Worm (Caenorhabditis elegans) whole organism, L3 larva: ENCODE measurements around the gene W05H7.1.

Experiments used
- ZK546.5 ChIP-seq: sonication (generic microtip); optimal IDR thresholded peaks from 2 replicates; lab custom pipeline; 2017; ENCODE audit warnings: missing biosample characterization, missing genetic modification characterization
- elt-3 ChIP-seq, 3 experiments: fragments of 150-350 bp in 1 of 3; sonication (generic microtip) in 2 of 3; optimal IDR thresholded peaks; 2 replicates in 2 of 3; 4 replicates in 1 of 3; lab custom pipeline; 2014 to 2017; ENCODE audit warnings: missing biosample characterization in 3 of 3, missing genetic modification characterization in 3 of 3
- jun-1 ChIP-seq: fragments of 150-350 bp; optimal IDR thresholded peaks from 2 replicates; lab custom pipeline; 2014; ENCODE audit warnings: missing biosample characterization, missing genetic modification reagents, missing genetic modification characterization
- lin-15B ChIP-seq: fragments of 150-350 bp; optimal IDR thresholded peaks from 2 replicates; lab custom pipeline; 2014; ENCODE audit warnings: missing biosample characterization, missing genetic modification characterization
- nhr-11 ChIP-seq: fragments of 150-350 bp; optimal IDR thresholded peaks from 2 replicates; lab custom pipeline; 2014; ENCODE audit warnings: missing biosample characterization, missing genetic modification characterization
- nhr-23 ChIP-seq: fragments of 150-350 bp; optimal IDR thresholded peaks from 2 replicates; lab custom pipeline; 2014; ENCODE audit warnings: missing biosample characterization, missing genetic modification reagents, missing genetic modification characterization
- nhr-28 ChIP-seq: fragments of 150-350 bp; optimal IDR thresholded peaks from 2 replicates; lab custom pipeline; 2014; ENCODE audit warnings: missing biosample characterization, missing genetic modification characterization
- nhr-76 ChIP-seq: fragments of 150-350 bp; sonication (generic microtip); optimal IDR thresholded peaks from 5 replicates; lab custom pipeline; 2014; ENCODE audit warnings: missing biosample characterization, missing genetic modification characterization
- pqm-1 ChIP-seq: fragments of 150-350 bp; optimal IDR thresholded peaks from 2 replicates; lab custom pipeline; 2017; ENCODE audit warnings: missing biosample characterization, missing genetic modification characterization, inconsistent platforms
- skn-1 ChIP-seq: fragments of 150-350 bp; optimal IDR thresholded peaks from 2 replicates; lab custom pipeline; 2014; ENCODE audit warnings: missing biosample characterization, missing genetic modification characterization
- snpc-4 ChIP-seq: fragments of 150-350 bp; optimal IDR thresholded peaks from 2 replicates; lab custom pipeline; 2014; ENCODE audit warnings: missing biosample characterization, missing genetic modification characterization
- unc-62 ChIP-seq: fragments of 150-350 bp; sonication (generic microtip); optimal IDR thresholded peaks from 4 replicates; lab custom pipeline; 2014; ENCODE audit warnings: missing biosample characterization, missing genetic modification reagents, missing genetic modification characterization

DNA sequence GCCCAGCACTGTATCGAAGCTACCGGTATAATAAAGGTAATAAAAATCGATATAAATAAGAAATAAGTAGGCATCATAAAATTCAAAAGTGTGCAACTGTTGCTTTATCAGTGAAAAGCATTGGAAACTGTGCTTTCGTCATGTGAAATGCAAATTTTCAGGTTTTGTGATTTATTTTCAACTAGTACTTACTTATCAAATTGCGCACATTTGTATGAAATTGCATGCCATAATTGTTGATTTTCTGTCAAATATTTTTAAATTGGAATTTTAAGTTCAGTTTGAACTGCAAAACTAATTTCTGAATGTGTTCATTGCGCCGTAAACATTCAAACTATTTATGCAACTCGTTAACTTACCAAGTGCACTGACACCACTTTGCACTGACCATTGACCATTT lies 35.1 kb downstream of the W05H7.1 start, which contains the start of gene D1005.4:
- TF ChIP-seq nhr-23 (no peak), ZK546.5 (tag; lab: Kevin White, UChicago) (no peak), nhr-11 (tag; lab: Kevin White, UChicago) (no peak), nhr-28 (tag; lab: Kevin White, UChicago) (no peak), jun-1 (tag; lab: Kevin White, UChicago) (no peak), unc-62 (GFP tag; lab: Kevin White, UChicago) (no peak), skn-1 (tag; lab: Kevin White, UChicago) (no peak), snpc-4 (no peak), lin-15B (no peak), elt-3 (tag; optimal IDR thresholded peaks at IDR 0.05; lab: Kevin White, UChicago) (no peak), nhr-76 (tag; lab: Kevin White, UChicago) (no peak), pqm-1 (no peak)
